Fruit fly (Drosophila melanogaster): ENCODE data around the gene CG8128.

DNA sequence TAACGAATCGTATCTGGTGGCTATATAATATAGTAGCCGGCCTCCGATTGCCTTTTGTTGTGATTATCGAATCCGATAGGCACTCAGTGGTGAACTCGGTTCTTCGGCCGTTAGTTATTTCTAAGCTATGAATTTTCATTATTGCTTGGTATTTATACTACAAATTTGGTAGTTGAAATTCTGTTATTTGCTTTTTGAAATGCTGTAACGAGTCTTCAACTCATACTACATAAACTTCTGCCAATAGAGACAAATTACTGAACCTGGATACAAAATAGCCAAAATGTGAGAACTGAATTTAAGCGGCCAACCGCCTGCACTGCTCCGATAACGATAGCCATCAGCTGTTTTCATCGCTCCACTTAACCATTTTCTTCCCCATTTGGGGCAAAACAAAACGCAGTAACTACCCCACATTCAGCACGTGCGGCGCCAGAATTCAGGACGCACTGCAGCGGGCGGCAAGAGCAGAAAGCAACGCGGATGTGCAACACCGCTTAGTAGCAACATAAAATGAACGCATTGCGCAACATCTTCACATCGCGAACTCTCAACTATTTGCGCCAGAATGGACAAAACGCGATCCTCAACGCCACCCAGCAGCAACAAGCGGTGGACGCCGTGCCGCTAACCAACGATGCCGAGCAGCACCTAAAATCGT is 41.7 kb downstream of the CG8128 start, which contains the start of the genes CG11679 and CG8206:
- TF ChIP-seq pan (optimal IDR thresholded peaks at IDR 0.05) = no peak
- no peak for TF ChIP-seq psq (optimal IDR thresholded peaks at IDR 0.05)

Data from whole organism.